Worm (Caenorhabditis elegans) whole organism, L4 larva: ENCODE measurements around the gene srg-60.

ENCODE experiments used
- R02D3.7 ChIP-seq: fragments of 150-350 bp; sonication (generic microtip); optimal IDR thresholded peaks from 3 replicates; lab custom pipeline; 2014; ENCODE audit warnings: missing biosample characterization, missing genetic modification characterization
- T26A8.4 ChIP-seq: fragments of 200-800 bp; sonication (Bioruptor generic); IDR thresholded peaks from 2 replicates; pipeline ENCODE4 v1.3.6; 2022; ENCODE audit warnings: missing genetic modification characterization, missing compliant biosample characterization
- aly-2 ChIP-seq: sonication (generic microtip); optimal IDR thresholded peaks from 2 replicates; lab custom pipeline; 2018; ENCODE audit warnings: missing biosample characterization, missing genetic modification characterization
- ceh-62 ChIP-seq: sonication (generic microtip); optimal IDR thresholded peaks from 2 replicates; lab custom pipeline; 2017; ENCODE audit warnings: missing biosample characterization, missing genetic modification characterization
- dve-1 ChIP-seq: sonication (generic microtip); optimal IDR thresholded peaks from 2 replicates; lab custom pipeline; 2017; ENCODE audit warnings: antibody characterized with exemption, mild to moderate bottlenecking, missing genetic modification characterization, missing compliant biosample characterization; ENCODE audit not compliant: insufficient read depth
- skn-1 ChIP-seq: fragments of 150-350 bp; optimal IDR thresholded peaks from 2 replicates; lab custom pipeline; 2014; ENCODE audit warnings: missing biosample characterization, missing genetic modification characterization
- zag-1 ChIP-seq: fragments of 150-350 bp; optimal IDR thresholded peaks from 2 replicates; lab custom pipeline; 2014; ENCODE audit warnings: missing biosample characterization, missing genetic modification characterization
- ztf-11 ChIP-seq: fragments of 150-350 bp; optimal IDR thresholded peaks from 2 replicates; lab custom pipeline; 2014; ENCODE audit warnings: missing biosample characterization, missing genetic modification characterization

DNA sequence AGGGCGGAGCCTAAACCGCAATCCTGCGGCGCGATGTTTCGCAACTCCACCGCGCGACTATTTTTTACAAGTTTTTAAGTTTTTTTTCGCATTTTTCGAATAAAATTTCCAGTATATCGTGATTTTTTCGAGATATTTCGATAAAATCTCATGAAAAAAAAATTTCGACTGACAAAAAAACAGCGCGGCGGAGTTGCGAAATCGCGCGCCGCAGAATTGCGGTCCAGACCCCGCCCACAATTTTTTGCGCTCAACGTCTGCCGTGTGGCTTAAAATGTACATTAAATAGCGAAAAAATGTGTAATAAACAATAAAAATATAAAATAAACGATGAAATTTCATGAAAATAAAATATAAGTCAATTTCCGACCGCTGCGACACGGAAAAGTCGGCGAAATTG is 24.8 kb downstream of the srg-60 start:
- TF ChIP-seq skn-1 (tag; lab: Kevin White, UChicago) (no peak), R02D3.7 (tag; lab: Kevin White, UChicago) (no peak), aly-2 (tag; lab: Kevin White, UChicago) (no peak), T26A8.4 (GFP tag; lab: Robert Waterston, UW) (no peak), dve-1 (tag; lab: Kevin White, UChicago) (no peak), zag-1 (tag; lab: Kevin White, UChicago) (no peak), ztf-11 (no peak), ceh-62 (tag; lab: Kevin White, UChicago) (no peak)
